Fruit fly (Drosophila melanogaster): Measurements from ENCODE around the gene CG31464.

Gene CG31464

DNA sequence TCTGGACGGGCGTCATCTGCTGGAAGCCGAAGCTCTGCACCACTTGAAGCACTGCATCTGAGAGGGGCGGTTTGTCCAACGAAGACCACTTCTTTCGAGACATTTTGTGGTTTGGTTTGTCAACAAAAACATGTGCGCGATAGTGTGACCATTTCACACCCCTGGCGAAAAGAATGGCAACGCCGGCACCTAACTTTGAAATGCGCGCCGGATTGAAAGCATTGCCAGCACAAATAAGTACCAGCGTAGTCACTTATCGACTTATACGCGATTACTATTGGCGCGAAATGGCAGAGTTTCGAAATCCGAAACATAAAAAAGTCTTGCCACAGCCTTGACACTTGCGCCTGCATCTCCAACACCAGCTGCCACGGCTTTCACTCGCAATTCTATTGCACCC lies 21.3 kb upstream of the CG31464 start, which contains the start of gene CG9630 (continued):
- TF ChIP-seq CG9817 (tag; optimal IDR thresholded peaks at IDR 0.05) (no peak), wdn (GFP tag; IDR thresholded peaks at IDR 0.05) (no peak), kni (GFP tag; optimal IDR thresholded peaks at IDR 0.05) (no peak), CG15601 (tag; optimal IDR thresholded peaks at IDR 0.05) (no peak), CG30431 (GFP tag; optimal IDR thresholded peaks at IDR 0.05) (no peak), CG10366 (GFP tag; IDR thresholded peaks at IDR 0.05) (no peak), Fer3 (tag; optimal IDR thresholded peaks at IDR 0.05) (no peak), gsb (GFP tag; IDR thresholded peaks at IDR 0.05) (no peak), CG1792 (GFP tag; optimal IDR thresholded peaks at IDR 0.05) (no peak), CG14860 (GFP tag; IDR thresholded peaks at IDR 0.05; ENCODE audit: partially characterized antibody) (no peak), Dip2 (GFP tag; IDR thresholded peaks at IDR 0.05) (no peak), CG12071 (GFP tag; optimal IDR thresholded peaks at IDR 0.05) (no peak), CG14050 (GFP tag; IDR thresholded peaks at IDR 0.05) (no peak), CG9609 (GFP tag; optimal IDR thresholded peaks at IDR 0.05) (no peak), gsb-n (tag; optimal IDR thresholded peaks at IDR 0.05) (no peak), lov (optimal IDR thresholded peaks at IDR 0.05) (no peak), lov (GFP tag; IDR thresholded peaks at IDR 0.05) (no peak), gem (tag; optimal IDR thresholded peaks at IDR 0.05) (no peak), CG2129 (GFP tag; IDR thresholded peaks at IDR 0.05; ENCODE audit: partially characterized antibody) (peak; percentile 47), Mes4 (GFP tag; optimal IDR thresholded peaks at IDR 0.05) (no peak), Rfx (GFP tag; IDR thresholded peaks at IDR 0.05) (no peak), CG12236 (GFP tag; optimal IDR thresholded peaks at IDR 0.05) (no peak), Dad (GFP tag; optimal IDR thresholded peaks at IDR 0.05) (no peak), vfl (GFP tag; optimal IDR thresholded peaks at IDR 0.05) (no peak), ttk (GFP tag; IDR thresholded peaks at IDR 0.05) (no peak), Rx (GFP tag; IDR thresholded peaks at IDR 0.05) (no peak), gcm2 (GFP tag; optimal IDR thresholded peaks at IDR 0.05) (no peak), ac (GFP tag; optimal IDR thresholded peaks at IDR 0.05) (no peak), Scr (GFP tag; IDR thresholded peaks at IDR 0.05; ENCODE audit: partially characterized antibody) (peak; percentile 62), vnd (GFP tag; IDR thresholded peaks at IDR 0.05; ENCODE audit: partially characterized antibody) (0 out of 3 replicates have a peak, but pooled peaks have one; percentile 41), CG12104 (GFP tag; optimal IDR thresholded peaks at IDR 0.05) (no peak), CG10274 (GFP tag; optimal IDR thresholded peaks at IDR 0.05) (no peak), psq (GFP tag; optimal IDR thresholded peaks at IDR 0.05) (no peak), peb (GFP tag; IDR thresholded peaks at IDR 0.05) (no peak), sqz (GFP tag; optimal IDR thresholded peaks at IDR 0.05) (no peak), sisA (GFP tag; IDR thresholded peaks at IDR 0.05) (no peak), esg (GFP tag; conservative IDR thresholded peaks at IDR 0.05) (no peak), CG15479 (GFP tag; optimal IDR thresholded peaks at IDR 0.05) (no peak), pan (optimal IDR thresholded peaks at IDR 0.05) (no peak), pan (GFP tag; optimal IDR thresholded peaks at IDR 0.05 in 1 of 2, IDR thresholded peaks at IDR 0.05 in 1 of 2) (no peak), nerfin-1 (tag; optimal IDR thresholded peaks at IDR 0.05) (no peak), bbx (GFP tag; IDR thresholded peaks at IDR 0.05; ENCODE audit: partially characterized antibody) (peak; percentile 74), CG8281 (tag; optimal IDR thresholded peaks at IDR 0.05) (no peak), CG17612 (GFP tag; IDR thresholded peaks at IDR 0.05) (no peak), Atf-2 (GFP tag; optimal IDR thresholded peaks at IDR 0.05) (no peak), CG12155 (GFP tag; optimal IDR thresholded peaks at IDR 0.05) (no peak), Asciz (GFP tag; optimal IDR thresholded peaks at IDR 0.05) (no peak), CG6813 (GFP tag; optimal IDR thresholded peaks at IDR 0.05) (no peak), row (GFP tag; IDR thresholded peaks at IDR 0.05) (no peak), crp (GFP tag; optimal IDR thresholded peaks at IDR 0.05) (peak in 1 of 2 experiments; percentile 77), CG1233 (GFP tag; optimal IDR thresholded peaks at IDR 0.05) (no peak), gt (GFP tag; IDR thresholded peaks at IDR 0.05) (no peak)
